Worm (Caenorhabditis elegans) whole organism, L4 larva: Measurements from ENCODE around the gene R08D7.5.
"Not testable (repeated sequence)": the region's sequence is repeated elsewhere in the genome, so short reads cannot be mapped to it uniquely, and the experiment has no call there.

Source experiments
- F44E2.7 ChIP-seq: fragments of 200-800 bp; sonication (Bioruptor generic); IDR thresholded peaks from 2 replicates; pipeline ENCODE4 v2.1.2; 2022; ENCODE audit warnings: missing genetic modification characterization, missing compliant biosample characterization
- F49E8.2 ChIP-seq: sonication (generic microtip); optimal IDR thresholded peaks from 2 replicates; lab custom pipeline; 2016; ENCODE audit warnings: missing compliant biosample characterization, mild to moderate bottlenecking, missing genetic modification characterization, borderline replicate concordance
- R02D3.7 ChIP-seq: fragments of 150-350 bp; sonication (generic microtip); optimal IDR thresholded peaks from 3 replicates; lab custom pipeline; 2014; ENCODE audit warnings: missing biosample characterization, missing genetic modification characterization
- T26A8.4 ChIP-seq: fragments of 200-800 bp; sonication (Bioruptor generic); IDR thresholded peaks from 2 replicates; pipeline ENCODE4 v1.3.6; 2022; ENCODE audit warnings: missing genetic modification characterization, missing compliant biosample characterization
- aha-1 ChIP-seq: fragments of 150-350 bp; peaks from one replicate; lab custom pipeline; 2014; ENCODE audit warnings: missing biosample characterization, missing genetic modification characterization
- ama-1 ChIP-seq: fragments of 150-350 bp; optimal IDR thresholded peaks from 2 replicates; lab custom pipeline; 2014; ENCODE audit warnings: inconsistent platforms, mixed read lengths
- ceh-20 ChIP-seq: fragments of 200-800 bp; sonication (Bioruptor generic); IDR thresholded peaks from 2 replicates; pipeline ENCODE4 v1.3.6; 2022; ENCODE audit warnings: missing genetic modification reagents, missing genetic modification characterization, missing compliant biosample characterization
- ceh-32 ChIP-seq: sonication (generic microtip); optimal IDR thresholded peaks from 2 replicates; lab custom pipeline; 2016; ENCODE audit warnings: mild to moderate bottlenecking, missing genetic modification characterization, missing compliant biosample characterization; ENCODE audit not compliant: poor library complexity
- ceh-82 ChIP-seq: sonication (generic microtip); optimal IDR thresholded peaks from 2 replicates; lab custom pipeline; 2017; ENCODE audit warnings: missing biosample characterization, missing genetic modification characterization
- cey-2 ChIP-seq: sonication (generic microtip); optimal IDR thresholded peaks from 3 replicates; lab custom pipeline; 2017; ENCODE audit warnings: missing genetic modification characterization, mild to moderate bottlenecking, missing compliant biosample characterization, antibody characterized with exemption, borderline replicate concordance; ENCODE audit not compliant: insufficient read depth
- daf-16 ChIP-seq, 3 experiments: sonication (generic microtip); optimal IDR thresholded peaks; 2 replicates each; lab custom pipeline; 2016 to 2017; ENCODE audit warnings: missing genetic modification characterization in 3 of 3, missing genetic modification reagents in 3 of 3, mild to moderate bottlenecking in 2 of 3, missing compliant biosample characterization in 2 of 3, missing biosample characterization in 1 of 3, moderate library complexity in 1 of 3
- daf-8 ChIP-seq: fragments of 200-800 bp; sonication (Bioruptor generic); IDR thresholded peaks from 2 replicates; pipeline ENCODE4 v1.3.6; 2022; ENCODE audit warnings: missing genetic modification characterization, missing compliant biosample characterization
- dmd-8 ChIP-seq: fragments of 200-800 bp; sonication (Bioruptor generic); IDR thresholded peaks from 2 replicates; pipeline ENCODE4 v1.3.6; 2022; ENCODE audit warnings: missing genetic modification characterization, missing compliant biosample characterization
- dve-1 ChIP-seq: sonication (generic microtip); optimal IDR thresholded peaks from 2 replicates; lab custom pipeline; 2017; ENCODE audit warnings: antibody characterized with exemption, mild to moderate bottlenecking, missing genetic modification characterization, missing compliant biosample characterization; ENCODE audit not compliant: insufficient read depth
- egl-43 ChIP-seq: fragments of 200-800 bp; sonication (Bioruptor generic); IDR thresholded peaks from 2 replicates; pipeline ENCODE4 v1.3.6; 2022; ENCODE audit warnings: missing genetic modification reagents, missing genetic modification characterization, missing compliant biosample characterization
- fkh-10 ChIP-seq: fragments of 150-350 bp; optimal IDR thresholded peaks from 2 replicates; lab custom pipeline; 2014; ENCODE audit warnings: missing biosample characterization, missing genetic modification reagents, missing genetic modification characterization
- hlh-11 ChIP-seq: fragments of 200-800 bp; sonication (Bioruptor generic); optimal IDR thresholded peaks from 2 replicates; lab custom pipeline; 2018; ENCODE audit warnings: mild to moderate bottlenecking, missing genetic modification characterization, missing compliant biosample characterization
- hlh-30 ChIP-seq: sonication (generic microtip); optimal IDR thresholded peaks from 2 replicates; lab custom pipeline; 2017; ENCODE audit warnings: antibody characterized with exemption, mild to moderate bottlenecking, missing genetic modification characterization, missing compliant biosample characterization; ENCODE audit not compliant: insufficient read depth
- hmg-1.1 ChIP-seq: fragments of 200-800 bp; sonication (Bioruptor generic); IDR thresholded peaks from 2 replicates; pipeline ENCODE4 v1.3.6; 2022; ENCODE audit warnings: missing genetic modification reagents, missing genetic modification characterization, missing compliant biosample characterization
- lin-1 ChIP-seq: fragments of 200-800 bp; sonication (Bioruptor generic); IDR thresholded peaks from 2 replicates; pipeline ENCODE4 v1.3.6; 2022; ENCODE audit warnings: missing genetic modification reagents, missing genetic modification characterization, missing compliant biosample characterization
- lin-38 ChIP-seq: fragments of 200-800 bp; sonication (Bioruptor generic); IDR thresholded peaks from 2 replicates; pipeline ENCODE4 v1.3.6; 2022; ENCODE audit warnings: missing genetic modification reagents, missing genetic modification characterization, missing compliant biosample characterization
- lsy-2 ChIP-seq, 2 experiments: fragments of 150-350 bp in 1 of 2; sonication (generic microtip) in 1 of 2; optimal IDR thresholded peaks; 2 replicates each; lab custom pipeline; 2014 to 2017; ENCODE audit warnings: missing biosample characterization in 2 of 2, missing genetic modification characterization in 2 of 2
- madf-9 ChIP-seq: fragments of 200-800 bp; sonication (Bioruptor generic); conservative IDR thresholded peaks from 2 replicates; pipeline ENCODE4 v1.3.6; 2022; ENCODE audit warnings: missing genetic modification reagents, missing genetic modification characterization, missing compliant biosample characterization
- mdl-1 ChIP-seq, 2 experiments: fragments of 150-350 bp in 1 of 2; sonication (generic microtip) in 1 of 2; optimal IDR thresholded peaks; 2 replicates each; lab custom pipeline; 2014 to 2017; ENCODE audit warnings: missing biosample characterization in 2 of 2, missing genetic modification characterization in 2 of 2
- mep-1 ChIP-seq: fragments of 150-350 bp; sonication (generic microtip); optimal IDR thresholded peaks from 3 replicates; lab custom pipeline; 2014; ENCODE audit warnings: missing biosample characterization, missing genetic modification characterization
- mxl-3 ChIP-seq: fragments of 200-800 bp; sonication (Bioruptor generic); optimal IDR thresholded peaks from 2 replicates; lab custom pipeline; 2018; ENCODE audit warnings: mild to moderate bottlenecking, missing genetic modification characterization, missing compliant biosample characterization
- nhr-102 ChIP-seq: sonication (generic microtip); optimal IDR thresholded peaks from 2 replicates; lab custom pipeline; 2016; ENCODE audit warnings: mild to moderate bottlenecking, missing genetic modification characterization, moderate library complexity, missing compliant biosample characterization
- nhr-111 ChIP-seq: fragments of 200-800 bp; sonication (Bioruptor generic); optimal IDR thresholded peaks from 2 replicates; lab custom pipeline; 2018; ENCODE audit warnings: mild to moderate bottlenecking, missing genetic modification characterization, missing compliant biosample characterization
- nhr-28 ChIP-seq: fragments of 150-350 bp; optimal IDR thresholded peaks from 2 replicates; lab custom pipeline; 2014; ENCODE audit warnings: missing biosample characterization, missing genetic modification characterization
- nhr-76 ChIP-seq: fragments of 150-350 bp; optimal IDR thresholded peaks from 2 replicates; lab custom pipeline; 2014; ENCODE audit warnings: missing biosample characterization, missing genetic modification characterization
- pha-4 ChIP-seq, 2 experiments: fragments of 150-350 bp in 1 of 2; fragments of 200-800 bp in 1 of 2; sonication (Bioruptor generic) in 1 of 2; IDR thresholded peaks in 1 of 2; optimal IDR thresholded peaks in 1 of 2; 2 replicates each; pipeline versions ENCODE4 v1.3.6 to Lab custom; 2014 to 2022; ENCODE audit warnings: missing genetic modification characterization in 2 of 2, missing genetic modification reagents in 2 of 2, missing biosample characterization in 1 of 2, missing compliant biosample characterization in 1 of 2
- pqm-1 ChIP-seq: sonication (generic microtip); optimal IDR thresholded peaks from 2 replicates; lab custom pipeline; 2017; ENCODE audit warnings: missing biosample characterization, missing genetic modification characterization
- rbr-2 ChIP-seq: sonication (generic microtip); optimal IDR thresholded peaks from 2 replicates; lab custom pipeline; 2016; ENCODE audit warnings: missing genotype, missing genetic modification characterization, missing compliant biosample characterization
- sdz-12 ChIP-seq: fragments of 200-800 bp; sonication (Bioruptor generic); optimal IDR thresholded peaks from 2 replicates; lab custom pipeline; 2018; ENCODE audit warnings: mild to moderate bottlenecking, missing genetic modification characterization, missing compliant biosample characterization
- set-16 ChIP-seq: fragments of 200-800 bp; sonication (Bioruptor generic); IDR thresholded peaks from 2 replicates; pipeline ENCODE4 v1.3.6; 2022; ENCODE audit warnings: missing genetic modification reagents, missing genetic modification characterization, missing compliant biosample characterization
- skn-1 ChIP-seq: fragments of 150-350 bp; optimal IDR thresholded peaks from 2 replicates; lab custom pipeline; 2014; ENCODE audit warnings: missing biosample characterization, missing genetic modification characterization
- snpc-1.2 ChIP-seq: fragments of 200-800 bp; sonication (Bioruptor generic); IDR thresholded peaks from 2 replicates; pipeline ENCODE4 v1.3.6; 2022; ENCODE audit warnings: missing genetic modification reagents, missing genetic modification characterization, missing compliant biosample characterization
- snpc-4 ChIP-seq: fragments of 150-350 bp; optimal IDR thresholded peaks from 2 replicates; lab custom pipeline; 2014; ENCODE audit warnings: missing biosample characterization, missing genetic modification characterization
- spr-1 ChIP-seq: sonication (generic microtip); optimal IDR thresholded peaks from 2 replicates; lab custom pipeline; 2016; ENCODE audit warnings: mild to moderate bottlenecking, missing genetic modification characterization, missing compliant biosample characterization
- unc-39 ChIP-seq: sonication (generic microtip); optimal IDR thresholded peaks from 2 replicates; lab custom pipeline; 2017; ENCODE audit warnings: missing biosample characterization, missing genetic modification characterization
- zag-1 ChIP-seq: fragments of 150-350 bp; optimal IDR thresholded peaks from 2 replicates; lab custom pipeline; 2014; ENCODE audit warnings: missing biosample characterization, missing genetic modification characterization
- ztf-7 ChIP-seq: fragments of 150-350 bp; optimal IDR thresholded peaks from 2 replicates; lab custom pipeline; 2014; ENCODE audit warnings: missing biosample characterization, missing genetic modification characterization

Gene R08D7.5

ce11 chrIII:9001899-9002298 is 28.0 kb downstream of the R08D7.5 start, which contains the start of gene rpn-6.2:
rpn-6.2 (minus strand) TSS chrIII:9001999.
- TF ChIP-seq hmg-1.1 (GFP tag; lab: Robert Waterston, UW) = no peak
- no peak for TF ChIP-seq zag-1 (tag; lab: Kevin White, UChicago)
- no peak for TF ChIP-seq aha-1 (tag; lab: Kevin White, UChicago)
- no peak for TF ChIP-seq snpc-1.2 (GFP tag; lab: Robert Waterston, UW)
- no peak for TF ChIP-seq R02D3.7 (tag; lab: Kevin White, UChicago)
- no peak for TF ChIP-seq lin-38 (GFP tag; lab: Robert Waterston, UW)
- no peak for TF ChIP-seq hlh-30
- TF ChIP-seq snpc-4 = no peak
- no peak for TF ChIP-seq fkh-10 (GFP tag; lab: Kevin White, UChicago)
- no peak for TF ChIP-seq nhr-102 (tag; lab: Kevin White, UChicago)
- TF ChIP-seq daf-8 = no peak
- TF ChIP-seq daf-16 (GFP tag; optimal IDR thresholded peaks at IDR 0.05; lab: Kevin White, UChicago) = no peak
- no peak for TF ChIP-seq daf-16 (tag; optimal IDR thresholded peaks at IDR 0.05; lab: Kevin White, UChicago)
- no peak for TF ChIP-seq skn-1
- no peak for TF ChIP-seq sdz-12 (GFP tag; lab: Kevin White, UChicago)
- TF ChIP-seq, all 104 proteins: peak for 0

ce11 chrIII:9002545-9002944 is 28.6 kb downstream of the R08D7.5 start, which contains the start of the genes F59B2.15 and zif-1:
F59B2.15 (minus strand) TSS chrIII:9002645.
zif-1 (plus strand) TSS chrIII:9002779.
- TF ChIP-seq T26A8.4 (GFP tag; lab: Robert Waterston, UW) (no peak), F44E2.7 (GFP tag; lab: Robert Waterston, UW) (no peak), mxl-3 (GFP tag; lab: Kevin White, UChicago) (no peak), dve-1 (no peak), R02D3.7 (tag; lab: Kevin White, UChicago) (no peak), rbr-2 (tag; lab: Kevin White, UChicago) (no peak), nhr-111 (GFP tag; lab: Kevin White, UChicago) (no peak), ama-1 (lab: Kevin White, UChicago) (no peak), cey-2 (tag; lab: Kevin White, UChicago) (no peak), pha-4 (GFP tag; IDR thresholded peaks at IDR 0.05; lab: Robert Waterston, UW) (no peak), pha-4 (tag; optimal IDR thresholded peaks at IDR 0.05; lab: Kevin White, UChicago) (no peak)

ce11 chrIII:9004658-9005057 is 30.7 kb downstream of the R08D7.5 start:
- TF ChIP-seq set-16 = no peak
- TF ChIP-seq egl-43 (GFP tag; lab: Robert Waterston, UW) = no peak
- no peak for TF ChIP-seq dve-1
- peak; percentile 1 for TF ChIP-seq aha-1 (tag; lab: Kevin White, UChicago)
- no peak for TF ChIP-seq dmd-8 (GFP tag; lab: Robert Waterston, UW)
- TF ChIP-seq ceh-20 (GFP tag; lab: Robert Waterston, UW) = no peak
- TF ChIP-seq lsy-2 (tag; optimal IDR thresholded peaks at IDR 0.05; lab: Kevin White, UChicago) = no peak

- not testable (repeated sequence) for TF ChIP-seq spr-1, nhr-76, F49E8.2 (tag; lab: Kevin White, UChicago)
Observed at ce11 chrIII:9005905-9006372, 32.0 kb downstream of the R08D7.5 start, which contains the start of gene rab-6.1. rab-6.1 (minus strand) TSS chrIII:9005955.

- TF ChIP-seq hmg-1.1 (GFP tag; lab: Robert Waterston, UW) (no peak), pha-4 (GFP tag; IDR thresholded peaks at IDR 0.05; lab: Robert Waterston, UW) (no peak), pha-4 (tag; optimal IDR thresholded peaks at IDR 0.05; lab: Kevin White, UChicago) (peak; percentile 6), ceh-32 (tag; lab: Kevin White, UChicago) (no peak), ztf-7 (no peak), mep-1 (peak; percentile 20), unc-39 (tag; lab: Kevin White, UChicago) (no peak), madf-9 (GFP tag; lab: Robert Waterston, UW) (peak; percentile 63; the same call in 1 of the 2 replicates), lin-1 (GFP tag; lab: Robert Waterston, UW) (no peak), hlh-11 (tag; lab: Kevin White, UChicago) (peak; percentile 83), nhr-28 (tag; lab: Kevin White, UChicago) (peak; percentile 60), aha-1 (tag; lab: Kevin White, UChicago) (peak; percentile 71), ceh-82 (no peak), ceh-20 (GFP tag; lab: Robert Waterston, UW) (no peak), daf-16 (GFP tag; optimal IDR thresholded peaks at IDR 0.05; lab: Kevin White, UChicago) (no peak), daf-16 (tag; optimal IDR thresholded peaks at IDR 0.05; lab: Kevin White, UChicago) (peak; percentile 79), pqm-1 (tag; lab: Kevin White, UChicago) (peak; percentile 17), mdl-1 (tag; optimal IDR thresholded peaks at IDR 0.05; lab: Kevin White, UChicago) (peak in 1 of 2 experiments; percentile 12)
Observed at ce11 chrIII:9007183-9007582, 33.3 kb downstream of the R08D7.5 start.
